Worm (Caenorhabditis elegans): ENCODE data around the gene F55G11.10.

- TF ChIP-seq unc-55 (GFP tag; optimal IDR thresholded peaks at IDR 0.05) (no peak), npax-4 (tag; optimal IDR thresholded peaks at IDR 0.05) (no peak), unc-86 (tag; optimal IDR thresholded peaks at IDR 0.05) (no peak), hlh-8 (tag; optimal IDR thresholded peaks at IDR 0.05) (no peak), nfya-1 (tag; optimal IDR thresholded peaks at IDR 0.05) (no peak), elt-4 (tag; optimal IDR thresholded peaks at IDR 0.05) (no peak)
Measured at ce11 chrIV:12967303-12967702, 18.7 kb downstream of the F55G11.10 start.
